Fruit fly (Drosophila melanogaster): Measurements from ENCODE around the gene CG6656.
A peak's percentile ranks its signal among the peaks of the same experiment; 100 is the strongest.

dm6 chr3R:21830303-21830707, 44.8 kb upstream of the CG6656 start:
- TF ChIP-seq CG34367 (tag; optimal IDR thresholded peaks at IDR 0.05) (peak; percentile 59), CG14655 (GFP tag; optimal IDR thresholded peaks at IDR 0.05) (peak; percentile 92), Pif1B (GFP tag; optimal IDR thresholded peaks at IDR 0.05) (no peak), EcR (GFP tag; optimal IDR thresholded peaks at IDR 0.05) (no peak), CG10348 (GFP tag; IDR thresholded peaks at IDR 0.05) (no peak), CG12605 (GFP tag; IDR thresholded peaks at IDR 0.05) (no peak), CG13204 (GFP tag; optimal IDR thresholded peaks at IDR 0.05) (no peak)
